Worm (Caenorhabditis elegans) whole organism, young adult: ENCODE data around the gene col-116.
A peak's percentile ranks its signal among the peaks of the same experiment; 100 is the strongest.

ENCODE experiments used
- B0336.3 ChIP-seq: fragments of 200-800 bp; sonication (Bioruptor generic); IDR thresholded peaks from 2 replicates; pipeline ENCODE4 v1.3.6; 2022; ENCODE audit warnings: missing genetic modification characterization, missing compliant biosample characterization
- F22D6.2 ChIP-seq: sonication (generic microtip); optimal IDR thresholded peaks from 2 replicates; lab custom pipeline; 2016; ENCODE audit warnings: mild to moderate bottlenecking, missing genetic modification characterization, missing compliant biosample characterization
- F37B4.10 ChIP-seq: fragments of 200-800 bp; sonication (Bioruptor generic); IDR thresholded peaks from 2 replicates; pipeline ENCODE4 v1.3.6; 2022; ENCODE audit warnings: missing genetic modification characterization, missing compliant biosample characterization
- F52B5.7 ChIP-seq: sonication (generic microtip); optimal IDR thresholded peaks from 2 replicates; lab custom pipeline; 2016; ENCODE audit warnings: mild to moderate bottlenecking, missing genetic modification characterization, missing compliant biosample characterization
- Y53F4B.3 ChIP-seq: fragments of 200-800 bp; sonication (Bioruptor generic); IDR thresholded peaks from 2 replicates; pipeline ENCODE4 v1.3.6; 2022; ENCODE audit warnings: missing genetic modification reagents, missing genetic modification characterization, missing compliant biosample characterization
- Y53G8AR.9 ChIP-seq: fragments of 200-800 bp; sonication (Bioruptor generic); conservative IDR thresholded peaks from 2 replicates; pipeline ENCODE4 v1.3.6; 2022; ENCODE audit warnings: missing genetic modification reagents, missing genetic modification characterization, missing compliant biosample characterization
- Y56A3A.18 ChIP-seq: fragments of 200-800 bp; sonication (Bioruptor generic); IDR thresholded peaks from 2 replicates; pipeline ENCODE4 v1.3.6; 2022; ENCODE audit warnings: missing genetic modification reagents, missing genetic modification characterization, missing compliant biosample characterization
- Y95B8A.8 ChIP-seq: fragments of 200-800 bp; sonication (Bioruptor generic); IDR thresholded peaks from 2 replicates; pipeline ENCODE4 v1.3.6; 2022; ENCODE audit warnings: missing genetic modification reagents, missing genetic modification characterization, missing compliant biosample characterization
- akir-1 ChIP-seq: fragments of 200-800 bp; sonication (Bioruptor generic); optimal IDR thresholded peaks from 2 replicates; lab custom pipeline; 2018; ENCODE audit warnings: mild to moderate bottlenecking, missing genetic modification characterization, moderate library complexity, missing compliant biosample characterization
- aptf-3 ChIP-seq: fragments of 200-800 bp; sonication (Bioruptor generic); IDR thresholded peaks from 2 replicates; pipeline ENCODE4 v1.3.6; 2022; ENCODE audit warnings: missing genetic modification characterization, missing compliant biosample characterization
- atf-7 ChIP-seq: sonication (generic microtip); optimal IDR thresholded peaks from 2 replicates; lab custom pipeline; 2017; ENCODE audit warnings: mild to moderate bottlenecking, missing genetic modification characterization, missing compliant biosample characterization
- bed-2 ChIP-seq: fragments of 200-800 bp; sonication (Bioruptor generic); IDR thresholded peaks from 2 replicates; pipeline ENCODE4 v1.3.6; 2022; ENCODE audit warnings: missing genetic modification reagents, missing genetic modification characterization, missing compliant biosample characterization
- ceh-100 ChIP-seq: fragments of 200-800 bp; sonication (Bioruptor generic); IDR thresholded peaks from 2 replicates; pipeline ENCODE4 v1.3.6; 2022; ENCODE audit warnings: missing genetic modification reagents, missing genetic modification characterization, missing compliant biosample characterization
- ceh-27 ChIP-seq: fragments of 200-800 bp; sonication (Bioruptor generic); optimal IDR thresholded peaks from 2 replicates; lab custom pipeline; 2018; ENCODE audit warnings: mild to moderate bottlenecking, missing genetic modification characterization, moderate library complexity, missing compliant biosample characterization
- ceh-79 ChIP-seq: sonication (generic microtip); optimal IDR thresholded peaks from 2 replicates; lab custom pipeline; 2017; ENCODE audit warnings: mild to moderate bottlenecking, missing genetic modification characterization, missing compliant biosample characterization
- ceh-91 ChIP-seq: fragments of 200-800 bp; sonication (Bioruptor generic); IDR thresholded peaks from 2 replicates; pipeline ENCODE4 v1.3.6; 2022; ENCODE audit warnings: missing genetic modification reagents, missing genetic modification characterization, missing compliant biosample characterization
- egl-18 ChIP-seq: fragments of 200-800 bp; sonication (Bioruptor generic); IDR thresholded peaks from 2 replicates; pipeline ENCODE4 v1.3.6; 2022; ENCODE audit warnings: missing genetic modification reagents, missing genetic modification characterization, missing compliant biosample characterization
- hlh-12 ChIP-seq: sonication (generic microtip); optimal IDR thresholded peaks from 2 replicates; lab custom pipeline; 2016; ENCODE audit warnings: missing genetic modification characterization, missing compliant biosample characterization
- hlh-26 ChIP-seq: fragments of 200-800 bp; sonication (Bioruptor generic); conservative IDR thresholded peaks from 2 replicates; pipeline ENCODE4 v1.3.6; 2022; ENCODE audit warnings: missing genetic modification reagents, missing genetic modification characterization, missing compliant biosample characterization
- hmg-20 ChIP-seq: fragments of 200-800 bp; sonication (Bioruptor generic); IDR thresholded peaks from 2 replicates; pipeline ENCODE4 v1.3.6; 2022; ENCODE audit warnings: missing genetic modification reagents, missing genetic modification characterization, missing compliant biosample characterization
- let-607 ChIP-seq, 2 experiments: fragments of 200-800 bp in 1 of 2; sonication (Bioruptor generic) in 1 of 2; sonication (generic microtip) in 1 of 2; optimal IDR thresholded peaks; 2 replicates each; lab custom pipeline; 2016 to 2018; ENCODE audit warnings: mild to moderate bottlenecking in 2 of 2, missing compliant biosample characterization in 2 of 2, missing genetic modification characterization in 2 of 2, moderate library complexity in 2 of 2, missing genotype in 1 of 2
- lin-26 ChIP-seq: fragments of 200-800 bp; sonication (Bioruptor generic); IDR thresholded peaks from 2 replicates; pipeline ENCODE4 v1.3.6; 2022; ENCODE audit warnings: missing genetic modification reagents, missing genetic modification characterization, missing compliant biosample characterization
- lin-35 ChIP-seq, 3 experiments: fragments of 150-350 bp in 2 of 3; sonication (generic microtip) in 1 of 3; optimal IDR thresholded peaks; 2 replicates each; lab custom pipeline; 2014 to 2018; ENCODE audit warnings: missing biosample characterization in 3 of 3, missing genetic modification characterization in 3 of 3, missing genetic modification reagents in 3 of 3
- lir-1 ChIP-seq: fragments of 200-800 bp; sonication (Bioruptor generic); conservative IDR thresholded peaks from 2 replicates; pipeline ENCODE4 v1.3.6; 2022; ENCODE audit warnings: missing genetic modification reagents, missing genetic modification characterization, missing compliant biosample characterization
- madf-8 ChIP-seq: fragments of 200-800 bp; sonication (Bioruptor generic); conservative IDR thresholded peaks from 2 replicates; pipeline ENCODE4 v1.3.6; 2022; ENCODE audit warnings: missing genetic modification reagents, missing genetic modification characterization, missing compliant biosample characterization
- nfya-1 ChIP-seq: sonication (generic microtip); optimal IDR thresholded peaks from 2 replicates; lab custom pipeline; 2017; ENCODE audit warnings: antibody characterized with exemption, missing compliant biosample characterization, missing genetic modification characterization, borderline replicate concordance; ENCODE audit not compliant: insufficient read depth
- rec-8 ChIP-seq, 2 experiments: sonication (generic microtip); optimal IDR thresholded peaks; 2 replicates each; lab custom pipeline; 2016; ENCODE audit warnings: mild to moderate bottlenecking in 2 of 2, missing genetic modification characterization in 2 of 2, missing genetic modification reagents in 2 of 2, missing genotype in 2 of 2, missing biosample characterization in 1 of 2, missing compliant biosample characterization in 1 of 2, moderate library complexity in 1 of 2
- repo-1 ChIP-seq: sonication (generic microtip); optimal IDR thresholded peaks from 2 replicates; lab custom pipeline; 2017; ENCODE audit warnings: mild to moderate bottlenecking, missing genetic modification characterization, missing compliant biosample characterization
- sdz-38 ChIP-seq: sonication (generic microtip); optimal IDR thresholded peaks from 2 replicates; lab custom pipeline; 2016; ENCODE audit warnings: missing genotype, missing genetic modification characterization, missing compliant biosample characterization
- snpc-1.3 ChIP-seq: sonication (generic microtip); optimal IDR thresholded peaks from 2 replicates; lab custom pipeline; 2017; ENCODE audit warnings: missing genetic modification characterization, mild to moderate bottlenecking, missing compliant biosample characterization, antibody characterized with exemption, moderate library complexity, missing genotype, missing genetic modification reagents; ENCODE audit not compliant: insufficient read depth
- somi-1 ChIP-seq: fragments of 200-800 bp; sonication (Bioruptor generic); optimal IDR thresholded peaks from 2 replicates; lab custom pipeline; 2018; ENCODE audit warnings: mild to moderate bottlenecking, missing genetic modification characterization, missing compliant biosample characterization
- sptf-2 ChIP-seq: fragments of 200-800 bp; sonication (Bioruptor generic); optimal IDR thresholded peaks from 2 replicates; lab custom pipeline; 2018; ENCODE audit warnings: mild to moderate bottlenecking, missing genetic modification characterization, missing compliant biosample characterization
- unc-130 ChIP-seq: sonication (generic microtip); optimal IDR thresholded peaks from 2 replicates; lab custom pipeline; 2016; ENCODE audit warnings: missing genetic modification reagents, missing genetic modification characterization, missing compliant biosample characterization
- ztf-26 ChIP-seq: sonication (generic microtip); optimal IDR thresholded peaks from 2 replicates; lab custom pipeline; 2017; ENCODE audit warnings: missing genetic modification characterization, missing compliant biosample characterization
- ztf-6 ChIP-seq: fragments of 200-800 bp; sonication (Bioruptor generic); IDR thresholded peaks from 2 replicates; pipeline ENCODE4 v1.3.6; 2022; ENCODE audit warnings: missing genetic modification reagents, missing genetic modification characterization, missing compliant biosample characterization

The col-116 gene

ce11 chrIV:8355592-8355991, at the start of gene col-116, which contains the start of gene F17E9.2:
Gene col-116 (plus strand): TSS chrIV:8355906.
Gene F17E9.2 (plus strand): TSS chrIV:8355892.
- no peak for TF ChIP-seq Y56A3A.18 (GFP tag; lab: Robert Waterston, UW)
- no peak for TF ChIP-seq lin-26 (GFP tag; lab: Robert Waterston, UW)
- TF ChIP-seq ceh-100 (GFP tag; lab: Robert Waterston, UW) = no peak
- no peak for TF ChIP-seq rec-8 (tag; optimal IDR thresholded peaks at IDR 0.05; lab: Kevin White, UChicago)
- TF ChIP-seq Y95B8A.8 = no peak
- no peak for TF ChIP-seq ztf-26 (tag; lab: Kevin White, UChicago)
- TF ChIP-seq sdz-38 = no peak
- no peak for TF ChIP-seq sptf-2
- TF ChIP-seq let-607 (tag; optimal IDR thresholded peaks at IDR 0.05; lab: Kevin White, UChicago) = no peak
- no peak for TF ChIP-seq akir-1
- no peak for TF ChIP-seq Y53G8AR.9
- TF ChIP-seq Y53F4B.3 (GFP tag; lab: Robert Waterston, UW) = no peak
- TF ChIP-seq ceh-27 (GFP tag; lab: Kevin White, UChicago) = no peak

- TF ChIP-seq lin-35 (GFP tag; optimal IDR thresholded peaks at IDR 0.05; lab: Kevin White, UChicago) (no peak), F37B4.10 (GFP tag; lab: Robert Waterston, UW) (no peak), repo-1 (tag; lab: Kevin White, UChicago) (peak; percentile 59), bed-2 (GFP tag; lab: Robert Waterston, UW) (no peak)
These were observed 48.3 kb upstream of the col-116 start for ce11 chrIV:8307408-8307807.

ce11 chrIV:8312105-8312504, 43.6 kb upstream of the col-116 start:
- TF ChIP-seq bed-2 (GFP tag; lab: Robert Waterston, UW) = no peak
- TF ChIP-seq let-607 (tag; optimal IDR thresholded peaks at IDR 0.05; lab: Kevin White, UChicago) = no peak
- TF ChIP-seq, all 124 proteins: peak for 0

- no peak for TF ChIP-seq aptf-3 (GFP tag; lab: Robert Waterston, UW)
- no peak for TF ChIP-seq madf-8
These were observed 42.9 kb upstream of the col-116 start, which contains the start of gene F35H10.10 for ce11 chrIV:8312846-8313245. Gene F35H10.10 (minus strand): TSS chrIV:8312946.

ce11 chrIV:8317800-8318199, 37.9 kb upstream of the col-116 start:
- TF ChIP-seq nfya-1 (tag; lab: Kevin White, UChicago) = no peak
- no peak for TF ChIP-seq somi-1 (GFP tag; lab: Kevin White, UChicago)
- no peak for TF ChIP-seq ztf-6
- TF ChIP-seq ceh-79 = no peak
- no peak for TF ChIP-seq atf-7 (tag; lab: Kevin White, UChicago)
- TF ChIP-seq repo-1 (tag; lab: Kevin White, UChicago) = no peak
- TF ChIP-seq snpc-1.3 (tag; lab: Kevin White, UChicago) = no peak
- TF ChIP-seq B0336.3 (GFP tag; lab: Robert Waterston, UW) = no peak
- TF ChIP-seq hmg-20 (GFP tag; lab: Robert Waterston, UW) = no peak
- TF ChIP-seq aptf-3 (GFP tag; lab: Robert Waterston, UW) = no peak
- TF ChIP-seq F22D6.2 (tag; lab: Kevin White, UChicago) = no peak
- no peak for TF ChIP-seq egl-18 (GFP tag; lab: Robert Waterston, UW)
- TF ChIP-seq F52B5.7 (tag; lab: Kevin White, UChicago) = no peak
- TF ChIP-seq hlh-12 (tag; lab: Kevin White, UChicago) = no peak
- no peak for TF ChIP-seq Y56A3A.18 (GFP tag; lab: Robert Waterston, UW)
- TF ChIP-seq unc-130 (GFP tag; lab: Kevin White, UChicago) = no peak
- no peak for TF ChIP-seq hlh-26
- no peak for TF ChIP-seq lir-1 (GFP tag; lab: Robert Waterston, UW)
- TF ChIP-seq ceh-91 (GFP tag; lab: Robert Waterston, UW) = no peak
